Fruit fly (Drosophila melanogaster): ENCODE measurements around the gene RpS26.

RpS26 gene

DNA sequence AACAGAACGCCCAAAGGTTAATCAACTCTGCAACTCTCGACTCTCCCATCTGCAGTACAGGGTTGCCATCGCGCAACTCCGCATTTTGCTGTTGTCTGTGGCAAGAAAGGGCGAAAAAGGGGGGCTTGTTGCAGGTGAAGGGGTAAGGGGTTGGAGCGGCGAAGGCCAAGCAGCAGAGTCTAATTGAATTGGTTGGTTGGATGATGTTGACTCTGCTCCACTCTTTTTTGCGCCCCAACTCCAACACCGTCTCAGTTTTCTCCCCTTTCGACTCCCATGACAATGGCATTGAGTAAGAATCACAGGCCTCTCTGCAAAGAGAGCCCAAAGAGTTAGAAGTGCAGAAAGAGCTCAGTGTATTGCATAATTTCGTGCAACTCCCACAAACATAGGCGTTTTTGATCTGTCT is 25.5 kb upstream of the RpS26 start:
- TF ChIP-seq dsx (GFP tag; optimal IDR thresholded peaks at IDR 0.05; ENCODE audit: poor library complexity, severe bottlenecking), result no peak
- TF ChIP-seq CG6854 (GFP tag; optimal IDR thresholded peaks at IDR 0.05), result no peak
- no peak for TF ChIP-seq topi (GFP tag; optimal IDR thresholded peaks at IDR 0.05)
- no peak for TF ChIP-seq Smox (GFP tag; optimal IDR thresholded peaks at IDR 0.05)
- TF ChIP-seq CG6163 (GFP tag; IDR thresholded peaks at IDR 0.05), result peak; percentile 80; the same call in 2 of the 3 replicates
- peak; percentile 97 for TF ChIP-seq vri (GFP tag; optimal IDR thresholded peaks at IDR 0.05)
- peak; percentile 25 for TF ChIP-seq pdm3 (GFP tag; optimal IDR thresholded peaks at IDR 0.05)
- no peak for TF ChIP-seq CG6276 (GFP tag; optimal IDR thresholded peaks at IDR 0.05)
- no peak for TF ChIP-seq CG11762 (GFP tag; optimal IDR thresholded peaks at IDR 0.05; ENCODE audit: insufficient read depth)
- no peak for TF ChIP-seq Sox102F (GFP tag; optimal IDR thresholded peaks at IDR 0.05)
- no peak for TF ChIP-seq CG10669 (GFP tag; optimal IDR thresholded peaks at IDR 0.05)
- TF ChIP-seq fkh (GFP tag; optimal IDR thresholded peaks at IDR 0.05), result no peak
- TF ChIP-seq Sox15 (GFP tag; optimal IDR thresholded peaks at IDR 0.05), result no peak
- no peak for TF ChIP-seq Sox14 (GFP tag; optimal IDR thresholded peaks at IDR 0.05)
- TF ChIP-seq acj6 (GFP tag; optimal IDR thresholded peaks at IDR 0.05), result peak; percentile 21
- peak; percentile 2 for TF ChIP-seq lz (GFP tag; optimal IDR thresholded peaks at IDR 0.05)
- TF ChIP-seq esn (GFP tag; optimal IDR thresholded peaks at IDR 0.05), result peak; percentile 8
- TF ChIP-seq CG8319 (GFP tag; optimal IDR thresholded peaks at IDR 0.05), result no peak
- no peak for TF ChIP-seq CG8632 (GFP tag; optimal IDR thresholded peaks at IDR 0.05)
- no peak for TF ChIP-seq spab (GFP tag; optimal IDR thresholded peaks at IDR 0.05)
- no peak for TF ChIP-seq CG3032 (tag; optimal IDR thresholded peaks at IDR 0.05)
- TF ChIP-seq net (GFP tag; optimal IDR thresholded peaks at IDR 0.05), result peak; percentile 44
- TF ChIP-seq CG7368 (GFP tag; optimal IDR thresholded peaks at IDR 0.05), result peak; percentile 45
- no peak for TF ChIP-seq CG16779 (tag; optimal IDR thresholded peaks at IDR 0.05)
- TF ChIP-seq ss (GFP tag; optimal IDR thresholded peaks at IDR 0.05), result peak; percentile 20 to 27
- TF ChIP-seq CG8119 (GFP tag; IDR thresholded peaks at IDR 0.05), result peak; percentile 58; the same call in 2 of the 3 replicates
- TF ChIP-seq Eip93F (GFP tag; optimal IDR thresholded peaks at IDR 0.05), result no peak
- TF ChIP-seq Ets96B (tag; optimal IDR thresholded peaks at IDR 0.05), result peak; percentile 9
- no peak for TF ChIP-seq CG34406 (GFP tag; optimal IDR thresholded peaks at IDR 0.05)
- TF ChIP-seq Hr39 (GFP tag; optimal IDR thresholded peaks at IDR 0.05), result peak; percentile 47
- TF ChIP-seq Ets21C (GFP tag; optimal IDR thresholded peaks at IDR 0.05), result no peak
- no peak for TF ChIP-seq CG11902 (GFP tag; optimal IDR thresholded peaks at IDR 0.05)
- TF ChIP-seq Met (GFP tag; optimal IDR thresholded peaks at IDR 0.05), result peak; percentile 53
- TF ChIP-seq Hr38 (GFP tag; optimal IDR thresholded peaks at IDR 0.05), result no peak
- no peak for TF ChIP-seq salr (GFP tag; optimal IDR thresholded peaks at IDR 0.05)
- no peak for TF ChIP-seq fd59A (GFP tag; optimal IDR thresholded peaks at IDR 0.05)
- TF ChIP-seq CG6808 (GFP tag; optimal IDR thresholded peaks at IDR 0.05), result no peak
- TF ChIP-seq CG32006 (GFP tag; optimal IDR thresholded peaks at IDR 0.05), result no peak
- peak; percentile 22 for TF ChIP-seq dac (GFP tag; optimal IDR thresholded peaks at IDR 0.05)
- TF ChIP-seq OdsH (GFP tag; optimal IDR thresholded peaks at IDR 0.05), result peak; percentile 7
- no peak for TF ChIP-seq CG4318 (GFP tag; optimal IDR thresholded peaks at IDR 0.05)
- TF ChIP-seq Hr4 (GFP tag; optimal IDR thresholded peaks at IDR 0.05), result no peak
- peak; percentile 28 for TF ChIP-seq achi (GFP tag; optimal IDR thresholded peaks at IDR 0.05)
- TF ChIP-seq CG10631 (GFP tag; optimal IDR thresholded peaks at IDR 0.05), result no peak
- TF ChIP-seq CG31627 (GFP tag; optimal IDR thresholded peaks at IDR 0.05), result peak; percentile 30
- peak; percentile 28; the same call in 1 of the 2 replicates for TF ChIP-seq Gug (GFP tag; IDR thresholded peaks at IDR 0.05)
- no peak for TF ChIP-seq CG1621 (tag; optimal IDR thresholded peaks at IDR 0.05)
- TF ChIP-seq CG3919 (GFP tag; optimal IDR thresholded peaks at IDR 0.05), result peak; percentile 51
- peak; percentile 22 for TF ChIP-seq CG6792 (GFP tag; optimal IDR thresholded peaks at IDR 0.05)
- 0 out of 2 replicates have a peak, but pooled peaks have one; percentile 27 for TF ChIP-seq CG11294 (GFP tag; IDR thresholded peaks at IDR 0.05)
- peak; percentile 57 for TF ChIP-seq Eip78C (GFP tag)
- no peak for TF ChIP-seq CG9139 (GFP tag; optimal IDR thresholded peaks at IDR 0.05)
